Worm (Caenorhabditis elegans) whole organism, L4 larva: ENCODE results near the gene zip-3.

Source experiments
- ces-1 ChIP-seq: fragments of 150-350 bp; sonication (generic microtip); optimal IDR thresholded peaks from 4 replicates; lab custom pipeline; 2014; ENCODE audit warnings: missing biosample characterization, missing genetic modification reagents, missing genetic modification characterization
- dpl-1 ChIP-seq: fragments of 150-350 bp; optimal IDR thresholded peaks from 2 replicates; lab custom pipeline; 2014; ENCODE audit warnings: missing biosample characterization, missing genetic modification reagents, missing genetic modification characterization
- lin-39 ChIP-seq: fragments of 150-350 bp; optimal IDR thresholded peaks from 2 replicates; lab custom pipeline; 2014; ENCODE audit warnings: missing biosample characterization, missing genetic modification reagents, missing genetic modification characterization
- nhr-10 ChIP-seq: fragments of 150-350 bp; optimal IDR thresholded peaks from 2 replicates; lab custom pipeline; 2014; ENCODE audit warnings: missing biosample characterization, missing genetic modification characterization
- pqm-1 ChIP-seq: sonication (generic microtip); optimal IDR thresholded peaks from 2 replicates; lab custom pipeline; 2017; ENCODE audit warnings: missing biosample characterization, missing genetic modification characterization
- skn-1 ChIP-seq: fragments of 150-350 bp; optimal IDR thresholded peaks from 2 replicates; lab custom pipeline; 2014; ENCODE audit warnings: missing biosample characterization, missing genetic modification characterization
- tra-1 ChIP-seq: fragments of 200-800 bp; sonication (Bioruptor generic); IDR thresholded peaks from 2 replicates; pipeline ENCODE4 v1.3.6; 2022; ENCODE audit warnings: missing genetic modification reagents, missing genetic modification characterization, missing compliant biosample characterization

DNA sequence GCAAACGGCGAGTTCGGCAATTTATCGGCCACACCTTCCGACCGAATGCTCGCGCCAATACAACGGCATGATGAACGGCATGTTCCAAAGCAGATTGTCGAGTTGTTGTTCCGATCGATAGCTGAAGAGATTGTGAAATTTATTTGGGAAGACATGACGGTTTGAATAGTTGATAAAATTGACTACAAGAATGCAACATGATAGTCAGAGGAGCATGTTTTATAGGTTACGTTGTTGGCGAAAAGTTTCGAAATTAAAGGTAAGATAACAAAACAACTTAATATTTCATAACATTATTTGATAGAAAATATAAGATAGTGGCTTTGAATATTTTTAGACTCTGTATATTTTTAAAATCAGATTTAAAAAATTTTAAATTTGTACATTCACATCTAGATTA lies 11.7 kb downstream of the zip-3 start:
- TF ChIP-seq dpl-1 (GFP tag; lab: Kevin White, UChicago): no peak
- TF ChIP-seq skn-1 (tag; lab: Kevin White, UChicago): no peak
- no peak for TF ChIP-seq ces-1 (GFP tag; lab: Kevin White, UChicago)
- TF ChIP-seq pqm-1 (tag; lab: Kevin White, UChicago): peak; percentile 59
- no peak for TF ChIP-seq lin-39
- TF ChIP-seq nhr-10 (tag; lab: Kevin White, UChicago): no peak
- no peak for TF ChIP-seq tra-1 (GFP tag; lab: Robert Waterston, UW)
